Fruit fly (Drosophila melanogaster) whole organism, embryonic: ENCODE results near the gene nop5.

Experiments
- Antp ChIP-seq: fragments of 200-800 bp; sonication (Bioruptor generic); optimal IDR thresholded peaks from 3 replicates; lab custom pipeline; 2016; ENCODE audit warnings: missing biosample characterization, missing genetic modification characterization
- Bteb2 ChIP-seq: fragments of 200-800 bp; sonication (Bioruptor generic); optimal IDR thresholded peaks from 2 replicates; lab custom pipeline; 2016; ENCODE audit warnings: missing biosample characterization, missing genetic modification characterization
- CG10267 ChIP-seq: fragments of 200-800 bp; sonication (Bioruptor generic); optimal IDR thresholded peaks from 2 replicates; lab custom pipeline; 2018; ENCODE audit warnings: missing biosample characterization, mild to moderate bottlenecking, missing genetic modification characterization, moderate library complexity
- CG10654 ChIP-seq: fragments of 200-800 bp; sonication (Bioruptor generic); optimal IDR thresholded peaks from 2 replicates; lab custom pipeline; 2016; ENCODE audit warnings: missing biosample characterization, missing genetic modification characterization
- CG11093 ChIP-seq: fragments of 200-800 bp; sonication (Bioruptor generic); IDR thresholded peaks from 3 replicates; pipeline ENCODE4 v1.3.6; 2022; ENCODE audit warnings: missing biosample characterization, missing genetic modification characterization
- CG11247 ChIP-seq: fragments of 200-800 bp; sonication (Bioruptor generic); IDR thresholded peaks from 2 replicates; pipeline ENCODE4 v1.3.6; 2022; ENCODE audit warnings: missing biosample characterization, missing genetic modification characterization
- CG13123 ChIP-seq: fragments of 200-800 bp; sonication (Bioruptor generic); optimal IDR thresholded peaks from 2 replicates; lab custom pipeline; 2016; ENCODE audit warnings: missing biosample characterization, missing genetic modification characterization
- CG13775 ChIP-seq: fragments of 200-800 bp; sonication (Bioruptor generic); optimal IDR thresholded peaks from 3 replicates; lab custom pipeline; 2017; ENCODE audit warnings: missing biosample characterization, mild to moderate bottlenecking, missing genetic modification characterization
- CG13894 ChIP-seq: fragments of 200-800 bp; sonication (Bioruptor generic); optimal IDR thresholded peaks from 3 replicates; lab custom pipeline; 2018; ENCODE audit warnings: missing biosample characterization, mild to moderate bottlenecking, missing genetic modification characterization, moderate library complexity
- CG14860 ChIP-seq: fragments of 200-800 bp; sonication (Bioruptor generic); IDR thresholded peaks from 3 replicates; pipeline ENCODE4 v1.3.6; 2022; ENCODE audit warnings: missing biosample characterization, missing genetic modification characterization; ENCODE audit not compliant: partially characterized antibody
- CG15696 ChIP-seq: fragments of 200-800 bp; sonication (Bioruptor generic); optimal IDR thresholded peaks from 2 replicates; lab custom pipeline; 2019; ENCODE audit warnings: missing biosample characterization, mild to moderate bottlenecking, missing genetic modification characterization, moderate library complexity
- CG16863 ChIP-seq: fragments of 200-800 bp; sonication (Bioruptor generic); optimal IDR thresholded peaks from 3 replicates; lab custom pipeline; 2016; ENCODE audit warnings: missing biosample characterization, missing genetic modification characterization
- CG17802 ChIP-seq: fragments of 200-800 bp; sonication (Bioruptor generic); optimal IDR thresholded peaks from 2 replicates; lab custom pipeline; 2018; ENCODE audit warnings: missing biosample characterization, mild to moderate bottlenecking, missing genetic modification characterization, moderate library complexity
- CG1832 ChIP-seq: fragments of 200-800 bp; sonication (Bioruptor generic); optimal IDR thresholded peaks from 2 replicates; lab custom pipeline; 2017; ENCODE audit warnings: missing biosample characterization, mild to moderate bottlenecking, missing genetic modification characterization, inconsistent platforms
- CG30403 ChIP-seq: fragments of 200-800 bp; sonication (Bioruptor generic); optimal IDR thresholded peaks from 3 replicates; lab custom pipeline; 2016; ENCODE audit warnings: missing biosample characterization, missing genetic modification characterization
- CG32772 ChIP-seq: fragments of 200-800 bp; sonication (Bioruptor generic); IDR thresholded peaks from 2 replicates; pipeline ENCODE4 v1.3.6; 2022; ENCODE audit warnings: missing biosample characterization, missing genetic modification characterization
- CG34224 ChIP-seq: fragments of 200-800 bp; sonication (Bioruptor generic); IDR thresholded peaks from 3 replicates; pipeline ENCODE4 v1.3.6; 2022; ENCODE audit warnings: missing biosample characterization, missing genetic modification characterization; ENCODE audit not compliant: partially characterized antibody
- CG5245 ChIP-seq: fragments of 200-800 bp; sonication (Bioruptor generic); optimal IDR thresholded peaks from 3 replicates; lab custom pipeline; 2016; ENCODE audit warnings: missing biosample characterization, missing genetic modification characterization
- CG5953 ChIP-seq: fragments of 200-800 bp; sonication (Bioruptor generic); IDR thresholded peaks from 2 replicates; pipeline ENCODE4 v1.3.6; 2022; ENCODE audit warnings: missing biosample characterization, missing genetic modification characterization
- CG7745 ChIP-seq: fragments of 200-800 bp; sonication (Bioruptor generic); optimal IDR thresholded peaks from 2 replicates; lab custom pipeline; 2018; ENCODE audit warnings: missing biosample characterization, mild to moderate bottlenecking, missing genetic modification characterization, moderate library complexity
- Camta ChIP-seq: fragments of 200-800 bp; sonication (Bioruptor generic); optimal IDR thresholded peaks from 2 replicates; lab custom pipeline; 2016; ENCODE audit warnings: missing biosample characterization, missing genetic modification characterization
- E2f1 ChIP-seq: fragments of 200-800 bp; sonication (Bioruptor generic); IDR thresholded peaks from 2 replicates; pipeline ENCODE4 v1.3.6; 2022; ENCODE audit warnings: missing biosample characterization, missing genetic modification characterization
- H15 ChIP-seq: fragments of 200-800 bp; sonication (Bioruptor generic); IDR thresholded peaks from 3 replicates; pipeline ENCODE4 v1.3.6; 2022; ENCODE audit warnings: missing biosample characterization, missing genetic modification characterization
- H2.0 ChIP-seq: fragments of 200-800 bp; sonication (Bioruptor generic); IDR thresholded peaks from 2 replicates; pipeline ENCODE4 v1.3.6; 2022; ENCODE audit warnings: missing biosample characterization, missing genetic modification characterization
- HmgZ ChIP-seq: fragments of 200-800 bp; sonication (Bioruptor generic); optimal IDR thresholded peaks from 2 replicates; lab custom pipeline; 2018; ENCODE audit warnings: missing biosample characterization, mild to moderate bottlenecking, missing genetic modification characterization
- Hr3 ChIP-seq: fragments of 200-800 bp; sonication (Bioruptor generic); optimal IDR thresholded peaks from 3 replicates; lab custom pipeline; 2016; ENCODE audit warnings: missing biosample characterization, missing genetic modification characterization
- Lhr ChIP-seq: fragments of 200-800 bp; sonication (Bioruptor generic); optimal IDR thresholded peaks from 3 replicates; lab custom pipeline; 2017; ENCODE audit warnings: mild to moderate bottlenecking, missing biosample characterization, missing genetic modification reagents, missing genetic modification characterization
- Lpt ChIP-seq: fragments of >200 bp; optimal IDR thresholded peaks from 2 replicates; lab custom pipeline; 2018; ENCODE audit warnings: missing biosample characterization, missing genetic modification characterization
- Myb ChIP-seq: fragments of 200-800 bp; sonication (Bioruptor generic); optimal IDR thresholded peaks from 2 replicates; lab custom pipeline; 2016; ENCODE audit warnings: missing biosample characterization, missing genetic modification characterization
- Pdp1 ChIP-seq, 2 experiments: fragments of 200-800 bp; sonication (Bioruptor generic); optimal IDR thresholded peaks; 3 replicates each; lab custom pipeline; 2016; ENCODE audit warnings: missing biosample characterization in 2 of 2, missing genetic modification characterization in 2 of 2, mild to moderate bottlenecking in 1 of 2, moderate library complexity in 1 of 2
- Sry-β ChIP-seq: fragments of 200-800 bp; sonication (Bioruptor generic); optimal IDR thresholded peaks from 2 replicates; lab custom pipeline; 2018; ENCODE audit warnings: missing biosample characterization, mild to moderate bottlenecking, missing genetic modification characterization, moderate library complexity
- Taf1 ChIP-seq: fragments of 200-800 bp; sonication (Bioruptor generic); IDR thresholded peaks from 2 replicates; pipeline ENCODE4 v1.3.6; 2022; ENCODE audit warnings: missing biosample characterization, missing genetic modification characterization
- Tbp ChIP-seq: fragments of >200 bp; optimal IDR thresholded peaks from 2 replicates; lab custom pipeline; 2018; ENCODE audit warnings: missing biosample characterization, missing genetic modification characterization
- Usf ChIP-seq: fragments of 200-800 bp; sonication (Bioruptor generic); optimal IDR thresholded peaks from 2 replicates; lab custom pipeline; 2017; ENCODE audit warnings: missing genotype, missing biosample characterization, missing genetic modification characterization
- ac ChIP-seq: fragments of 200-800 bp; sonication (Bioruptor generic); optimal IDR thresholded peaks from 3 replicates; lab custom pipeline; 2017; ENCODE audit warnings: missing biosample characterization, mild to moderate bottlenecking, missing genetic modification characterization
- ap ChIP-seq: fragments of 200-800 bp; sonication (Bioruptor generic); IDR thresholded peaks from 2 replicates; pipeline ENCODE4 v1.3.6; 2022; ENCODE audit warnings: missing biosample characterization, missing genetic modification characterization
- ara ChIP-seq: fragments of 200-800 bp; sonication (Bioruptor generic); IDR thresholded peaks from 2 replicates; pipeline ENCODE4 v1.3.6; 2022; ENCODE audit warnings: missing biosample characterization, missing genetic modification characterization
- bcd ChIP-seq: fragments of 200-800 bp; sonication (Bioruptor generic); optimal IDR thresholded peaks from 2 replicates; lab custom pipeline; 2017; ENCODE audit warnings: missing biosample characterization, mild to moderate bottlenecking, missing genetic modification characterization
- bigmax ChIP-seq: fragments of 200-800 bp; sonication (Bioruptor generic); optimal IDR thresholded peaks from 2 replicates; lab custom pipeline; 2018; ENCODE audit warnings: missing biosample characterization, mild to moderate bottlenecking, missing genetic modification characterization
- bowl ChIP-seq: fragments of 200-800 bp; sonication (Bioruptor generic); IDR thresholded peaks from 2 replicates; pipeline ENCODE4 v1.3.6; 2022; ENCODE audit warnings: missing biosample characterization, missing genetic modification characterization
- caup ChIP-seq: fragments of 200-800 bp; sonication (Bioruptor generic); optimal IDR thresholded peaks from 3 replicates; lab custom pipeline; 2017; ENCODE audit warnings: missing biosample characterization, mild to moderate bottlenecking, missing genetic modification characterization, moderate library complexity; ENCODE audit not compliant: severe bottlenecking
- dm ChIP-seq: fragments of 200-800 bp; sonication (Bioruptor generic); optimal IDR thresholded peaks from 3 replicates; lab custom pipeline; 2016; ENCODE audit warnings: missing biosample characterization, missing genetic modification characterization
- esg ChIP-seq: fragments of 200-800 bp; sonication (Bioruptor generic); conservative IDR thresholded peaks from 2 replicates; pipeline ENCODE4 v1.3.6; 2022; ENCODE audit warnings: missing biosample characterization, missing genetic modification characterization
- ewg ChIP-seq: fragments of 200-800 bp; sonication (Bioruptor generic); optimal IDR thresholded peaks from 3 replicates; lab custom pipeline; 2017; ENCODE audit warnings: mild to moderate bottlenecking, missing biosample characterization, missing genetic modification reagents, missing genetic modification characterization
- gem ChIP-seq: fragments of 200-800 bp; sonication (Bioruptor generic); optimal IDR thresholded peaks from 2 replicates; lab custom pipeline; 2019; ENCODE audit warnings: missing biosample characterization, mild to moderate bottlenecking, missing genetic modification characterization, moderate library complexity
- gsb ChIP-seq: fragments of 200-800 bp; sonication (Bioruptor generic); IDR thresholded peaks from 2 replicates; pipeline ENCODE4 v1.3.6; 2022; ENCODE audit warnings: missing biosample characterization, missing genetic modification characterization
- lilli ChIP-seq: fragments of 200-800 bp; sonication (Bioruptor generic); optimal IDR thresholded peaks from 3 replicates; lab custom pipeline; 2016; ENCODE audit warnings: missing biosample characterization, missing genetic modification characterization
- nmo ChIP-seq: fragments of 200-800 bp; sonication (Bioruptor generic); optimal IDR thresholded peaks from 2 replicates; lab custom pipeline; 2018; ENCODE audit warnings: missing biosample characterization, mild to moderate bottlenecking, missing genetic modification characterization, moderate library complexity
- pzg ChIP-seq: fragments of 200-800 bp; sonication (Bioruptor generic); optimal IDR thresholded peaks from 3 replicates; lab custom pipeline; 2018; ENCODE audit warnings: missing biosample characterization, mild to moderate bottlenecking, missing genetic modification characterization, moderate library complexity
- slbo ChIP-seq: fragments of 200-800 bp; sonication (Bioruptor generic); IDR thresholded peaks from 2 replicates; pipeline ENCODE4 v1.3.6; 2022; ENCODE audit warnings: missing biosample characterization, missing genetic modification characterization
- tin ChIP-seq: fragments of 200-800 bp; sonication (Bioruptor generic); optimal IDR thresholded peaks from 3 replicates; lab custom pipeline; 2016; ENCODE audit warnings: missing biosample characterization, missing genetic modification characterization
- trem ChIP-seq: fragments of 200-800 bp; optimal IDR thresholded peaks from 3 replicates; lab custom pipeline; 2019; ENCODE audit warnings: missing biosample characterization, mild to moderate bottlenecking, missing genetic modification characterization, moderate library complexity

Gene nop5

DNA sequence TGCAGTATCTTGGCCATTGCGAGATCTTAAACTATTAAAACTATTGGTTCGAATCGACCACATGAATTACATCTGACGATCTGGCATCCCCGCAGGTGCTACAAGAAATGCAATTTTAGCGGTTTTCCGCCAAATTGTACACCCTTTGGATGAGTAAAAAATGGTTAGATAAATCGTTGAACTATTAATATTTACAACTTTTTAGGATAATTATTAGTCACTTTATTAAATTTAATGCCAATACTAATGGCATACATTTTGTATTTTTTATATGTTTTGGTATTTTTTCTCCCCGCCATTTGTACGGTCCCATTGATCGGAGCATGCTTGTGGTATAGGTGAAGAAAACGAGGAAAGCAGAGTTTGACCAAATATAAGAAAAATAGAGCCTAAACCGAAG, 10.8 kb downstream of the nop5 start, which contains the start of the genes Polr1F and Rat1 (continued):
- TF ChIP-seq gem (tag; lab: Kevin White, UChicago) (no peak), CG15696 (tag; lab: Kevin White, UChicago) (peak; percentile 23), CG1832 (GFP tag; lab: Kevin White, UChicago) (no peak), CG5953 (no peak), Camta (peak; percentile 28), Tbp (GFP tag; lab: Kevin White, UChicago) (no peak), trem (tag; lab: Kevin White, UChicago) (peak; percentile 79), CG11247 (no peak), bigmax (GFP tag; lab: Kevin White, UChicago) (no peak), H15 (GFP tag; lab: Robert Waterston, UW) (no peak), Lhr (GFP tag; lab: Kevin White, UChicago) (no peak), CG10267 (tag; lab: Kevin White, UChicago) (peak; percentile 61), HmgZ (tag; lab: Kevin White, UChicago) (peak; percentile 70), gsb (GFP tag; lab: Robert Waterston, UW) (no peak), dm (GFP tag; lab: Kevin White, UChicago) (peak; percentile 85), CG5245 (no peak), CG14860 (GFP tag; lab: Robert Waterston, UW) (no peak), CG11093 (no peak), CG17802 (tag; lab: Kevin White, UChicago) (no peak), tin (GFP tag; lab: Kevin White, UChicago) (peak; percentile 15), ewg (GFP tag; lab: Kevin White, UChicago) (peak; percentile 17), lilli (GFP tag; lab: Kevin White, UChicago) (peak; percentile 62), CG13894 (tag; lab: Kevin White, UChicago) (no peak), CG34224 (GFP tag; lab: Robert Waterston, UW) (0 out of 3 replicates have a peak, but pooled peaks have one; percentile 18), CG13123 (GFP tag; lab: Kevin White, UChicago) (no peak), bowl (GFP tag; lab: Robert Waterston, UW) (no peak), Myb (peak; percentile 7), CG13775 (GFP tag; lab: Kevin White, UChicago) (peak; percentile 43), Taf1 (no peak), pzg (GFP tag; lab: Kevin White, UChicago) (peak; percentile 77), bcd (GFP tag; lab: Kevin White, UChicago) (no peak), caup (no peak), slbo (peak; percentile 35; the same call in 1 of the 2 replicates), Pdp1 (GFP tag; optimal IDR thresholded peaks at IDR 0.05; lab: Kevin White, UChicago) (peak; percentile 5 to 45), Lpt (GFP tag; lab: Kevin White, UChicago) (no peak), H2.0 (GFP tag; lab: Robert Waterston, UW) (no peak), Usf (GFP tag; lab: Kevin White, UChicago) (no peak), esg (GFP tag; lab: Robert Waterston, UW) (no peak), Antp (GFP tag; lab: Kevin White, UChicago) (peak; percentile 27), nmo (GFP tag; lab: Kevin White, UChicago) (peak; percentile 58), ac (no peak), Bteb2 (GFP tag; lab: Kevin White, UChicago) (no peak), CG30403 (peak; percentile 55), ap (GFP tag; lab: Robert Waterston, UW) (no peak), ara (GFP tag; lab: Robert Waterston, UW) (no peak), Hr3 (GFP tag; lab: Kevin White, UChicago) (peak; percentile 13), CG7745 (tag; lab: Kevin White, UChicago) (no peak), Sry-β (GFP tag; lab: Kevin White, UChicago) (peak; percentile 94), CG32772 (no peak), CG10654 (GFP tag; lab: Kevin White, UChicago) (peak; percentile 29), E2f1 (GFP tag; lab: Robert Waterston, UW) (no peak), CG16863 (GFP tag; lab: Kevin White, UChicago) (peak; percentile 43)
